Worm (Caenorhabditis elegans) whole organism, L2 larva: Measurements from ENCODE around the gene Y22D7AL.15.

Source experiments
- C34F6.9 ChIP-seq: fragments of 150-350 bp; optimal IDR thresholded peaks from 2 replicates; lab custom pipeline; 2014; ENCODE audit warnings: missing biosample characterization, missing genetic modification characterization
- F13H6.1 ChIP-seq: sonication (generic microtip); optimal IDR thresholded peaks from 2 replicates; lab custom pipeline; 2016; ENCODE audit warnings: missing genetic modification characterization, missing compliant biosample characterization
- R02D3.7 ChIP-seq: fragments of 150-350 bp; optimal IDR thresholded peaks from 2 replicates; lab custom pipeline; 2014; ENCODE audit warnings: missing biosample characterization, missing genetic modification characterization
- Y55F3AM.14 ChIP-seq: fragments of 200-800 bp; sonication (Bioruptor generic); optimal IDR thresholded peaks from 2 replicates; lab custom pipeline; 2018; ENCODE audit warnings: mild to moderate bottlenecking, missing genetic modification characterization, missing compliant biosample characterization
- ZK546.5 ChIP-seq: sonication (generic microtip); optimal IDR thresholded peaks from 2 replicates; lab custom pipeline; 2017; ENCODE audit warnings: missing biosample characterization, missing genetic modification characterization
- alr-1 ChIP-seq: fragments of 150-350 bp; optimal IDR thresholded peaks from 2 replicates; lab custom pipeline; 2014; ENCODE audit warnings: missing biosample characterization, missing genetic modification characterization
- aly-2 ChIP-seq: fragments of 150-350 bp; optimal IDR thresholded peaks from 2 replicates; lab custom pipeline; 2014; ENCODE audit warnings: missing biosample characterization, missing genetic modification characterization
- blmp-1 ChIP-seq: sonication (generic microtip); optimal IDR thresholded peaks from 2 replicates; lab custom pipeline; 2017; ENCODE audit warnings: missing genetic modification characterization, mild to moderate bottlenecking, missing compliant biosample characterization, antibody characterized with exemption, moderate library complexity; ENCODE audit not compliant: insufficient read depth
- ceh-16 ChIP-seq: fragments of 150-350 bp; optimal IDR thresholded peaks from 2 replicates; lab custom pipeline; 2014; ENCODE audit warnings: missing biosample characterization, missing genetic modification characterization
- crh-2 ChIP-seq: sonication (generic microtip); optimal IDR thresholded peaks from 2 replicates; lab custom pipeline; 2017; ENCODE audit warnings: missing biosample characterization, missing genetic modification characterization
- dmd-4 ChIP-seq: sonication (generic microtip); optimal IDR thresholded peaks from 2 replicates; lab custom pipeline; 2017; ENCODE audit warnings: missing biosample characterization, missing genetic modification characterization
- egl-27 ChIP-seq: sonication (generic microtip); optimal IDR thresholded peaks from 3 replicates; lab custom pipeline; 2017; ENCODE audit warnings: missing biosample characterization, missing genetic modification reagents, missing genetic modification characterization
- elt-1 ChIP-seq: fragments of 150-350 bp; optimal IDR thresholded peaks from 2 replicates; lab custom pipeline; 2014; ENCODE audit warnings: missing biosample characterization, missing genetic modification characterization
- elt-3 ChIP-seq: sonication (generic microtip); optimal IDR thresholded peaks from 2 replicates; lab custom pipeline; 2017; ENCODE audit warnings: missing biosample characterization, missing genetic modification characterization
- fos-1 ChIP-seq: fragments of 150-350 bp; optimal IDR thresholded peaks from 2 replicates; lab custom pipeline; 2014; ENCODE audit warnings: missing biosample characterization, missing genetic modification characterization
- gmeb-1 ChIP-seq: fragments of 150-350 bp; optimal IDR thresholded peaks from 2 replicates; lab custom pipeline; 2014; ENCODE audit warnings: missing biosample characterization, missing genetic modification characterization
- lin-11 ChIP-seq: fragments of 150-350 bp; sonication (generic microtip); optimal IDR thresholded peaks from 2 replicates; lab custom pipeline; 2014; ENCODE audit warnings: missing biosample characterization, missing genetic modification characterization, inconsistent platforms, mixed read lengths
- lin-13 ChIP-seq: fragments of 150-350 bp; optimal IDR thresholded peaks from 2 replicates; lab custom pipeline; 2014; ENCODE audit warnings: missing biosample characterization, missing genetic modification reagents, missing genetic modification characterization
- lin-39 ChIP-seq: fragments of 150-350 bp; optimal IDR thresholded peaks from 2 replicates; lab custom pipeline; 2014; ENCODE audit warnings: missing biosample characterization, missing genetic modification reagents, missing genetic modification characterization
- mbf-1 ChIP-seq: sonication (generic microtip); optimal IDR thresholded peaks from 2 replicates; lab custom pipeline; 2017; ENCODE audit warnings: missing biosample characterization, missing genetic modification characterization
- nhr-10 ChIP-seq: sonication (generic microtip); optimal IDR thresholded peaks from 2 replicates; lab custom pipeline; 2017; ENCODE audit warnings: missing biosample characterization, missing genetic modification characterization
- nhr-11 ChIP-seq: fragments of 150-350 bp; optimal IDR thresholded peaks from 2 replicates; lab custom pipeline; 2014; ENCODE audit warnings: missing biosample characterization, missing genetic modification characterization
- nhr-12 ChIP-seq: fragments of 150-350 bp; optimal IDR thresholded peaks from 2 replicates; lab custom pipeline; 2014; ENCODE audit warnings: missing biosample characterization, missing genetic modification characterization
- nhr-129 ChIP-seq: fragments of 150-350 bp; optimal IDR thresholded peaks from 2 replicates; lab custom pipeline; 2014; ENCODE audit warnings: missing biosample characterization, missing genetic modification characterization
- nhr-21 ChIP-seq: fragments of 150-350 bp; optimal IDR thresholded peaks from 2 replicates; lab custom pipeline; 2014; ENCODE audit warnings: missing biosample characterization, missing genetic modification characterization
- nhr-23 ChIP-seq: fragments of 150-350 bp; optimal IDR thresholded peaks from 2 replicates; lab custom pipeline; 2014; ENCODE audit warnings: missing biosample characterization, missing genetic modification reagents, missing genetic modification characterization
- nhr-237 ChIP-seq: fragments of 150-350 bp; optimal IDR thresholded peaks from 2 replicates; lab custom pipeline; 2014; ENCODE audit warnings: missing biosample characterization, missing genetic modification characterization
- nhr-25 ChIP-seq: fragments of 150-350 bp; sonication (generic microtip); optimal IDR thresholded peaks from 3 replicates; lab custom pipeline; 2014; ENCODE audit warnings: missing biosample characterization, missing genetic modification characterization
- nhr-6 ChIP-seq: fragments of 150-350 bp; optimal IDR thresholded peaks from 2 replicates; lab custom pipeline; 2014; ENCODE audit warnings: missing biosample characterization, missing genetic modification characterization
- nhr-77 ChIP-seq: fragments of 150-350 bp; optimal IDR thresholded peaks from 2 replicates; lab custom pipeline; 2014; ENCODE audit warnings: missing biosample characterization, missing genetic modification characterization
- sem-4 ChIP-seq: fragments of 150-350 bp; optimal IDR thresholded peaks from 2 replicates; lab custom pipeline; 2014; ENCODE audit warnings: missing biosample characterization, missing genetic modification reagents, missing genetic modification characterization
- skn-1 ChIP-seq: sonication (generic microtip); optimal IDR thresholded peaks from 2 replicates; lab custom pipeline; 2017; ENCODE audit warnings: missing biosample characterization, missing genetic modification characterization
- sma-3 ChIP-seq: sonication (generic microtip); optimal IDR thresholded peaks from 2 replicates; lab custom pipeline; 2016; ENCODE audit warnings: missing genetic modification reagents, missing genetic modification characterization, missing compliant biosample characterization
- sma-9 ChIP-seq, 2 experiments: fragments of 150-350 bp in 1 of 2; sonication (generic microtip) in 1 of 2; optimal IDR thresholded peaks; 2 replicates each; lab custom pipeline; 2014 to 2016; ENCODE audit warnings: missing genetic modification characterization in 2 of 2, mild to moderate bottlenecking in 1 of 2, missing biosample characterization in 1 of 2, missing compliant biosample characterization in 1 of 2, missing genetic modification reagents in 1 of 2, moderate library complexity in 1 of 2
- unc-55 ChIP-seq: fragments of 150-350 bp; sonication (generic microtip); optimal IDR thresholded peaks from 3 replicates; lab custom pipeline; 2014; ENCODE audit warnings: missing biosample characterization, missing genetic modification reagents, missing genetic modification characterization
- unc-62 ChIP-seq: fragments of 150-350 bp; optimal IDR thresholded peaks from 2 replicates; lab custom pipeline; 2014; ENCODE audit warnings: missing biosample characterization, missing genetic modification reagents, missing genetic modification characterization
- ztf-1 ChIP-seq: fragments of 200-800 bp; sonication (Bioruptor generic); conservative IDR thresholded peaks from 2 replicates; pipeline ENCODE4 v1.3.6; 2022; ENCODE audit warnings: missing genetic modification characterization, missing compliant biosample characterization
- ztf-11 ChIP-seq: sonication (generic microtip); optimal IDR thresholded peaks from 2 replicates; lab custom pipeline; 2017; ENCODE audit warnings: missing biosample characterization, missing genetic modification characterization
- ztf-4 ChIP-seq: fragments of 150-350 bp; optimal IDR thresholded peaks from 2 replicates; lab custom pipeline; 2014; ENCODE audit warnings: missing biosample characterization, missing genetic modification characterization

Gene Y22D7AL.15

ce11 chrIII:1664761-1665266 is 5.2 kb upstream of the Y22D7AL.15 start, which contains the start of gene Y22D7AL.16:
TSS of gene Y22D7AL.16 (minus strand) at chrIII:1665216.
- TF ChIP-seq ceh-16 (no peak), sma-9 (GFP tag; optimal IDR thresholded peaks at IDR 0.05; lab: Kevin White, UChicago) (no peak), sma-9 (tag; optimal IDR thresholded peaks at IDR 0.05; lab: Kevin White, UChicago) (no peak), lin-39 (no peak), ztf-4 (no peak), nhr-11 (tag; lab: Kevin White, UChicago) (no peak), nhr-6 (tag; lab: Kevin White, UChicago) (no peak), alr-1 (no peak), nhr-77 (tag; lab: Kevin White, UChicago) (no peak), F13H6.1 (tag; lab: Kevin White, UChicago) (no peak)

- TF ChIP-seq gmeb-1 (no peak), nhr-23 (tag; lab: Kevin White, UChicago) (no peak), elt-1 (tag; lab: Kevin White, UChicago) (no peak), ztf-1 (GFP tag; lab: Robert Waterston, UW) (no peak), nhr-10 (tag; lab: Kevin White, UChicago) (no peak), R02D3.7 (tag; lab: Kevin White, UChicago) (no peak), aly-2 (no peak), fos-1 (tag; lab: Kevin White, UChicago) (no peak), egl-27 (tag; lab: Kevin White, UChicago) (no peak), nhr-21 (no peak), elt-3 (tag; lab: Kevin White, UChicago) (no peak), nhr-6 (tag; lab: Kevin White, UChicago) (no peak), blmp-1 (tag; lab: Kevin White, UChicago) (no peak), ZK546.5 (no peak), nhr-11 (tag; lab: Kevin White, UChicago) (no peak), Y55F3AM.14 (GFP tag; lab: Kevin White, UChicago) (no peak), skn-1 (tag; lab: Kevin White, UChicago) (no peak), nhr-25 (tag; lab: Kevin White, UChicago) (no peak)
Observed at ce11 chrIII:1663056-1663455, 3.4 kb upstream of the Y22D7AL.15 start.

DNA sequence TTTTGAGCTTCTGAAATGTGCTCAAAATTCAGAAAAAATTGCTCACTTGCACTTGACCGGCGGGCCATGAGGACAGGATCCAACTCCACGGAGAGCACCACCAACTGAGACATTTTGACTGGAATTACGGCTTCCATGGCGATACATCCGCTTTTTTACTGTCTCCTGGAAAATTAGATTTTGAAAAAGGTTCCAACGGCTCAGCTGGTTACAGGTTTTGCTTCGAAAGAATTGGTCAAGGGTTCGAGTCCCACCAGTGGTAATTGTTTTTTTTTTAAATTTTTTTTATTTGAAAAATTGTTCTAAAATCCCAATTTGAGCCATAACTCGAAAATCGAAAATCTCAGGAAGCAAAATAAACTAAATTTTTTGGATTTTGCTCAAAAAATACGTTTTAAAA is 2.7 kb upstream of the Y22D7AL.15 start:
- TF ChIP-seq nhr-21 (no peak), mbf-1 (tag; lab: Kevin White, UChicago) (no peak), ztf-1 (GFP tag; lab: Robert Waterston, UW) (no peak), egl-27 (tag; lab: Kevin White, UChicago) (no peak), F13H6.1 (tag; lab: Kevin White, UChicago) (no peak), C34F6.9 (no peak), skn-1 (tag; lab: Kevin White, UChicago) (no peak), dmd-4 (tag; lab: Kevin White, UChicago) (no peak), unc-55 (GFP tag; lab: Kevin White, UChicago) (no peak), fos-1 (tag; lab: Kevin White, UChicago) (no peak), unc-62 (GFP tag; lab: Kevin White, UChicago) (no peak), lin-13 (GFP tag; lab: Kevin White, UChicago) (no peak), nhr-23 (tag; lab: Kevin White, UChicago) (no peak), lin-11 (tag; lab: Kevin White, UChicago) (no peak)
- TF ChIP-seq, all 48 proteins: peak for 0

ce11 chrIII:1661031-1661430 is 1.4 kb upstream of the Y22D7AL.15 start:
- TF ChIP-seq C34F6.9 (no peak), lin-39 (no peak), nhr-6 (tag; lab: Kevin White, UChicago) (no peak), fos-1 (tag; lab: Kevin White, UChicago) (peak; percentile 99), ZK546.5 (no peak), nhr-237 (no peak), skn-1 (tag; lab: Kevin White, UChicago) (peak; percentile 69), crh-2 (tag; lab: Kevin White, UChicago) (peak; percentile 9), R02D3.7 (tag; lab: Kevin White, UChicago) (no peak), elt-3 (tag; lab: Kevin White, UChicago) (no peak)

ce11 chrIII:1657380-1657779 is 2.3 kb downstream of the Y22D7AL.15 start, which contains the start of gene cht-4:
TSS of gene cht-4 (minus strand) at chrIII:1657480.
- TF ChIP-seq sma-3 (GFP tag; lab: Kevin White, UChicago) (no peak), dmd-4 (tag; lab: Kevin White, UChicago) (no peak), aly-2 (no peak), lin-39 (no peak), nhr-10 (tag; lab: Kevin White, UChicago) (no peak), nhr-12 (tag; lab: Kevin White, UChicago) (no peak), sem-4 (tag; lab: Kevin White, UChicago) (no peak), ztf-11 (tag; lab: Kevin White, UChicago) (no peak), sma-9 (GFP tag; optimal IDR thresholded peaks at IDR 0.05; lab: Kevin White, UChicago) (no peak), sma-9 (tag; optimal IDR thresholded peaks at IDR 0.05; lab: Kevin White, UChicago) (no peak), nhr-129 (tag; lab: Kevin White, UChicago) (no peak), egl-27 (tag; lab: Kevin White, UChicago) (no peak), crh-2 (tag; lab: Kevin White, UChicago) (no peak), ceh-16 (no peak), F13H6.1 (tag; lab: Kevin White, UChicago) (no peak), nhr-25 (tag; lab: Kevin White, UChicago) (no peak), ztf-1 (GFP tag; lab: Robert Waterston, UW) (no peak)
